Worm (Caenorhabditis elegans): ENCODE data around the gene nmur-1.

nmur-1 gene

DNA sequence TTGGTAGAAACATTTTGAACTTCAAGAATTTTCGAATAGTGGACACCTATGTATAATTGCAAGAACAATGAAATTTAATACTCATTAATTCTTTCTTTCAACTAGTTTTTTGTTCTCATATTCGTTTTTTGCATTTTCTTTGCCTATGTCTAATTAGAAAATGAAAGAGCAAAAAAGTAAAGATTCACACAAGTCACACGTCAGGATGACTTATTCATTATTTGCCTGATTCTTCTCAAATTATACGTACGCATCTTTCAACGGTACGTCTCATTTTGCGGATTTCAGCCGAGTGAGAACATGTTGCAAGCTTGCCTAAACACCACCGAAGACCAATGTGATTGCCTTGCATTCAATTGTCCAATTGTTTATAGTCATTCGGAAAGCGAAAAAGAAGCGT is at the start of gene nmur-1:
nmur-1 (plus strand) TSS at position 301 of the 400 bp plus-strand sequence.
- TF ChIP-seq lin-39 (tag; optimal IDR thresholded peaks at IDR 0.05): no peak
- no peak for TF ChIP-seq zag-1 (tag; optimal IDR thresholded peaks at IDR 0.05)
- no peak for TF ChIP-seq nhr-6 (tag; optimal IDR thresholded peaks at IDR 0.05)
- no peak for TF ChIP-seq mbf-1 (tag; optimal IDR thresholded peaks at IDR 0.05)
- TF ChIP-seq sma-3 (GFP tag; optimal IDR thresholded peaks at IDR 0.05): no peak
- TF ChIP-seq Y55F3AM.14 (GFP tag; optimal IDR thresholded peaks at IDR 0.05): no peak
- TF ChIP-seq snpc-4 (tag; optimal IDR thresholded peaks at IDR 0.05): no peak
- TF ChIP-seq nhr-12 (tag; optimal IDR thresholded peaks at IDR 0.05): no peak
- TF ChIP-seq egl-27 (tag; optimal IDR thresholded peaks at IDR 0.05): no peak
- no peak for TF ChIP-seq nhr-10 (tag; optimal IDR thresholded peaks at IDR 0.05)
- TF ChIP-seq mdl-1 (tag; optimal IDR thresholded peaks at IDR 0.05): no peak

DNA sequence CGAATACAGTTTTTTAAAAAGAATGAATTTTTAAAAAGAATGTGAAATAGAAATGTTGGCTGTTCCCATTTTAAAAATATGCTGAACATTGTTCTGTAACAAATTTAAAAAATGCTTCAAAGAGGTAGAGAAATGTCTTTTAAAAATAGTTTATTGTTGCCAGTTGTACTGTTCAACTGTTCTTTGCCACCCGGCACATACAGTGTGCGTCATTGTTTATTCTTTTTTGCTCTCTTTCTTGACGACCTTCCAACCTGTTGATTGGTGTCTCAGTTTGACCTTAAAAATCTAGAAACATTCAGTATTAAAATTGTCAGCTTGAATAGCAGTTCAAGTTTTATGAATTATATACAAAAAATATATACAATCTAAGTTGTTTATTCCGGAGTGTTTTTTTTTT is 49.1 kb upstream of the nmur-1 start:
- TF ChIP-seq nhr-10 (tag; optimal IDR thresholded peaks at IDR 0.05): no peak
- TF ChIP-seq F13H6.1 (tag; optimal IDR thresholded peaks at IDR 0.05): no peak
- TF ChIP-seq dmd-4 (tag; optimal IDR thresholded peaks at IDR 0.05): no peak
- TF ChIP-seq elt-1 (tag; optimal IDR thresholded peaks at IDR 0.05): no peak
- TF ChIP-seq mdl-1 (tag; optimal IDR thresholded peaks at IDR 0.05): no peak
- no peak for TF ChIP-seq ama-1 (optimal IDR thresholded peaks at IDR 0.05)
- no peak for TF ChIP-seq crh-2 (tag; optimal IDR thresholded peaks at IDR 0.05)
- no peak for TF ChIP-seq ztf-11 (tag; optimal IDR thresholded peaks at IDR 0.05)
- no peak for TF ChIP-seq lin-11 (tag; optimal IDR thresholded peaks at IDR 0.05)
- TF ChIP-seq nhr-25 (tag; optimal IDR thresholded peaks at IDR 0.05): no peak
- no peak for TF ChIP-seq gmeb-1 (tag; optimal IDR thresholded peaks at IDR 0.05)
- TF ChIP-seq lin-13 (GFP tag; optimal IDR thresholded peaks at IDR 0.05): no peak
- no peak for TF ChIP-seq ZK546.5 (tag; optimal IDR thresholded peaks at IDR 0.05)
- TF ChIP-seq sem-4 (tag; optimal IDR thresholded peaks at IDR 0.05): no peak
- no peak for TF ChIP-seq snpc-4 (tag; optimal IDR thresholded peaks at IDR 0.05)
- TF ChIP-seq aly-2 (tag; optimal IDR thresholded peaks at IDR 0.05): no peak

DNA sequence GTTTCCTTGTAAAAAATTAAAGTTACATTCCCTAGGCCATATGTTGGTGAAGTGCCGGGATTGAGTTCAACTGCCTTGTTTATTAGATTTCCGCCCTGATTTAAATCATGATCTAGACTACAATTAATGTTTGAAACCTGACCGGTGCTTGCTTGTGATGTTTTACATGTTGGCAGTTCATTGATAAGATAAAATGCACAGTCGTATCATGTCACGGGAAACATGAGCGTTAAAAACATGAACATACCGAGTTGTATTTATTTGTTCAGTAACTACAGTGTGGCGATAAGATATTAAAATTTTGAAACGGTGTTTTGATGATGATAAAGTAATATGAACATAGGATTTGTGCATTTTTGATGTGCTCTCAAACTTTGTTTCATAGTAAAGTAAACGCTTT is 48.4 kb upstream of the nmur-1 start:
- TF ChIP-seq nhr-21 (tag; optimal IDR thresholded peaks at IDR 0.05) (no peak), unc-39 (tag; optimal IDR thresholded peaks at IDR 0.05) (no peak), nhr-10 (tag; optimal IDR thresholded peaks at IDR 0.05) (no peak), snpc-4 (tag; optimal IDR thresholded peaks at IDR 0.05) (no peak), fos-1 (tag; optimal IDR thresholded peaks at IDR 0.05) (peak; percentile 90), ztf-11 (tag; optimal IDR thresholded peaks at IDR 0.05) (no peak), sma-9 (GFP tag; optimal IDR thresholded peaks at IDR 0.05) (peak; percentile 74), sma-9 (tag; optimal IDR thresholded peaks at IDR 0.05) (no peak), sem-4 (tag; optimal IDR thresholded peaks at IDR 0.05) (no peak), sma-3 (GFP tag; optimal IDR thresholded peaks at IDR 0.05) (no peak), F13H6.1 (tag; optimal IDR thresholded peaks at IDR 0.05) (peak; percentile 35), crh-2 (tag; optimal IDR thresholded peaks at IDR 0.05) (peak; percentile 74), gmeb-1 (tag; optimal IDR thresholded peaks at IDR 0.05) (peak; percentile 44), nhr-11 (tag; optimal IDR thresholded peaks at IDR 0.05) (no peak)

DNA sequence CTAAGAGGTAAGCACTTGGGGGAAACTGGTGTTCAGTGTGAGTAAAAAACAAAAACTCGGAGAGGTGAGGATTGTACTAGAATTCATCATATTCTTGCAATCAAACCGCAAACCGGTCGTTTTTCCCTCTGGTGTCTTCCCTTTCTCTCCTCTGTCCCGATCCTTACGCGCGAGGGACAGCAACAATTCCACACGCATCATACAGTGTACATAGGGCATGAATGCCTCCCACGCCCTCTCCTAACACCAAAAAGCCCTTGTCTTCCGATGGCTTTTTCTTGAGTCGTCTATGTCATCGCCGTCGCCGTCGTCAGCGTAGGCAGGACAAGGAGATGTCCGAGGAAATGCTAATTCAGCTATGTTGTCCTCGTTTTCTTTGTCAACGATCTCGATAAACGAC is 47.3 kb upstream of the nmur-1 start:
- TF ChIP-seq lin-11 (tag; optimal IDR thresholded peaks at IDR 0.05) (no peak), mab-5 (tag; optimal IDR thresholded peaks at IDR 0.05) (no peak), ceh-82 (tag; optimal IDR thresholded peaks at IDR 0.05) (no peak), elt-3 (tag; optimal IDR thresholded peaks at IDR 0.05) (no peak), unc-55 (GFP tag; optimal IDR thresholded peaks at IDR 0.05) (no peak), F13H6.1 (tag; optimal IDR thresholded peaks at IDR 0.05) (no peak), egl-27 (tag; optimal IDR thresholded peaks at IDR 0.05) (no peak)

DNA sequence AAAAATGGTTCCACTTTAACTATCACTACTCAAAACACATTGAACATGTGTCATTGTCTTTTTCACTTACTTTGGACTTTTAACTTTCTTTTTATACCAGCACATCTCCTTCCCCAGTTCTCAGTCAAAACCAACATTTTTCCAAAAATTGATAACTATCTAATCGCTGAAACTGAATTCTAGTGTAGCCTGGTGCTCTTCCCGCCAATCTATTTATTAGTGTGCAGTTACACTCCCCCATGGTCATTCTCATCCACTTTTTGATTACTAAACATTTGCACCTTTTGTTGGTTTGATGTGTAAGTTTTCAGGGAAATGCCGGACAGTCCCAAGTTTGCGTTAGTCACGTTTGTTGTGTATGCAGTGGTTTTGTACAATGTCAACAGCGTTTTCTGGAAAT is 46.5 kb upstream of the nmur-1 start:
- TF ChIP-seq nhr-10 (tag; optimal IDR thresholded peaks at IDR 0.05): no peak
- TF ChIP-seq alr-1 (tag; optimal IDR thresholded peaks at IDR 0.05): no peak
- no peak for TF ChIP-seq nhr-12 (tag; optimal IDR thresholded peaks at IDR 0.05)
- peak; percentile 56 for TF ChIP-seq fos-1 (tag; optimal IDR thresholded peaks at IDR 0.05)
- no peak for TF ChIP-seq ztf-4 (tag; optimal IDR thresholded peaks at IDR 0.05)
- TF ChIP-seq elt-1 (tag; optimal IDR thresholded peaks at IDR 0.05): no peak
- no peak for TF ChIP-seq blmp-1 (tag; optimal IDR thresholded peaks at IDR 0.05; ENCODE audit: insufficient read depth)
- peak; percentile 9 for TF ChIP-seq gmeb-1 (tag; optimal IDR thresholded peaks at IDR 0.05)
- TF ChIP-seq ceh-82 (tag; optimal IDR thresholded peaks at IDR 0.05): no peak
- TF ChIP-seq nhr-23 (tag; optimal IDR thresholded peaks at IDR 0.05): no peak
- TF ChIP-seq nhr-25 (tag; optimal IDR thresholded peaks at IDR 0.05): no peak
- no peak for TF ChIP-seq elt-3 (tag; optimal IDR thresholded peaks at IDR 0.05)
- TF ChIP-seq snpc-4 (tag; optimal IDR thresholded peaks at IDR 0.05): no peak
- no peak for TF ChIP-seq ztf-11 (tag; optimal IDR thresholded peaks at IDR 0.05)
- TF ChIP-seq aly-2 (tag; optimal IDR thresholded peaks at IDR 0.05): no peak
- no peak for TF ChIP-seq zag-1 (tag; optimal IDR thresholded peaks at IDR 0.05)
- no peak for TF ChIP-seq ztf-1 (GFP tag; conservative IDR thresholded peaks at IDR 0.05)
- no peak for TF ChIP-seq mbf-1 (tag; optimal IDR thresholded peaks at IDR 0.05)
